Fruit fly (Drosophila melanogaster) whole organism, embryonic: ENCODE data around the gene chrb.

Experiments
- Bgb ChIP-seq: fragments of 200-800 bp; sonication (Bioruptor generic); IDR thresholded peaks from 2 replicates; pipeline ENCODE4 v1.3.6; 2022; ENCODE audit warnings: missing biosample characterization, missing genetic modification characterization; ENCODE audit not compliant: partially characterized antibody
- Bteb2 ChIP-seq: fragments of 200-800 bp; sonication (Bioruptor generic); optimal IDR thresholded peaks from 2 replicates; lab custom pipeline; 2016; ENCODE audit warnings: missing biosample characterization, missing genetic modification characterization
- CG10147 ChIP-seq: fragments of 200-800 bp; sonication (Bioruptor generic); optimal IDR thresholded peaks from 2 replicates; lab custom pipeline; 2019; ENCODE audit warnings: missing biosample characterization, mild to moderate bottlenecking, missing genetic modification characterization, moderate library complexity
- CG11723 ChIP-seq: fragments of 200-800 bp; sonication (Bioruptor generic); optimal IDR thresholded peaks from 2 replicates; lab custom pipeline; 2017; ENCODE audit warnings: missing biosample characterization, mild to moderate bottlenecking, missing genetic modification characterization
- CG13287 ChIP-seq: fragments of 200-800 bp; sonication (Bioruptor generic); IDR thresholded peaks from 2 replicates; pipeline ENCODE4 v1.3.6; 2022; ENCODE audit warnings: missing biosample characterization, missing genetic modification characterization; ENCODE audit not compliant: partially characterized antibody
- CG15696 ChIP-seq: fragments of 200-800 bp; sonication (Bioruptor generic); optimal IDR thresholded peaks from 2 replicates; lab custom pipeline; 2019; ENCODE audit warnings: missing biosample characterization, mild to moderate bottlenecking, missing genetic modification characterization, moderate library complexity
- CG18619 ChIP-seq: fragments of 200-800 bp; sonication (Bioruptor generic); optimal IDR thresholded peaks from 3 replicates; lab custom pipeline; 2017; ENCODE audit warnings: missing biosample characterization, mild to moderate bottlenecking, missing genetic modification characterization
- CG31365 ChIP-seq: fragments of 200-800 bp; sonication (Bioruptor generic); optimal IDR thresholded peaks from 2 replicates; lab custom pipeline; 2018; ENCODE audit warnings: missing biosample characterization, mild to moderate bottlenecking, missing genetic modification characterization
- CG3163 ChIP-seq: fragments of 200-800 bp; sonication (Bioruptor generic); optimal IDR thresholded peaks from 3 replicates; lab custom pipeline; 2016; ENCODE audit warnings: missing biosample characterization, missing genetic modification characterization
- CG32767 ChIP-seq: fragments of 200-800 bp; sonication (Bioruptor generic); IDR thresholded peaks from 2 replicates; pipeline ENCODE4 v1.3.6; 2022; ENCODE audit warnings: missing biosample characterization, missing genetic modification characterization
- CG34224 ChIP-seq: fragments of 200-800 bp; sonication (Bioruptor generic); IDR thresholded peaks from 3 replicates; pipeline ENCODE4 v1.3.6; 2022; ENCODE audit warnings: missing biosample characterization, missing genetic modification characterization; ENCODE audit not compliant: partially characterized antibody
- CG4854 ChIP-seq: fragments of 200-800 bp; sonication (Bioruptor generic); optimal IDR thresholded peaks from 2 replicates; lab custom pipeline; 2016; ENCODE audit warnings: missing biosample characterization, missing genetic modification characterization, inconsistent platforms
- CG5180 ChIP-seq: fragments of 200-800 bp; sonication (Bioruptor generic); optimal IDR thresholded peaks from 3 replicates; lab custom pipeline; 2017; ENCODE audit warnings: missing biosample characterization, missing genetic modification characterization, mild to moderate bottlenecking, moderate library complexity, missing genetic modification reagents
- CG7963 ChIP-seq: fragments of 200-800 bp; sonication (Bioruptor generic); IDR thresholded peaks from 3 replicates; pipeline ENCODE4 v1.3.6; 2022; ENCODE audit warnings: missing biosample characterization, missing genetic modification characterization; ENCODE audit not compliant: partially characterized antibody
- CG8944 ChIP-seq: fragments of 200-800 bp; sonication (Bioruptor generic); optimal IDR thresholded peaks from 3 replicates; lab custom pipeline; 2016; ENCODE audit warnings: missing biosample characterization, missing genetic modification characterization
- CTCF ChIP-seq: fragments of 200-800 bp; sonication (Bioruptor generic); optimal IDR thresholded peaks from 2 replicates; lab custom pipeline; 2017; ENCODE audit warnings: missing biosample characterization, mild to moderate bottlenecking, missing genetic modification characterization, moderate library complexity
- Dek ChIP-seq: fragments of 200-800 bp; sonication (Bioruptor generic); optimal IDR thresholded peaks from 3 replicates; lab custom pipeline; 2019; ENCODE audit warnings: missing biosample characterization, mild to moderate bottlenecking, missing genetic modification characterization, moderate library complexity
- Ets97D ChIP-seq: fragments of 200-800 bp; sonication (Bioruptor generic); optimal IDR thresholded peaks from 3 replicates; lab custom pipeline; 2016; ENCODE audit warnings: missing biosample characterization, missing genetic modification characterization
- HLHmδ ChIP-seq: fragments of 200-800 bp; sonication (Bioruptor generic); optimal IDR thresholded peaks from 2 replicates; lab custom pipeline; 2018; ENCODE audit warnings: missing biosample characterization, mild to moderate bottlenecking, missing genetic modification characterization, moderate library complexity
- Hsf ChIP-seq: fragments of 200-800 bp; sonication (Bioruptor generic); optimal IDR thresholded peaks from 3 replicates; lab custom pipeline; 2016; ENCODE audit warnings: missing biosample characterization, missing genetic modification characterization
- Max ChIP-seq: fragments of 200-800 bp; sonication (Bioruptor generic); optimal IDR thresholded peaks from 2 replicates; lab custom pipeline; 2016; ENCODE audit warnings: missing biosample characterization, mild to moderate bottlenecking, missing genetic modification characterization
- Rfx ChIP-seq: fragments of 200-800 bp; sonication (Bioruptor generic); IDR thresholded peaks from 2 replicates; pipeline ENCODE4 v1.3.6; 2022; ENCODE audit warnings: missing biosample characterization, missing genetic modification characterization
- Scr ChIP-seq: fragments of 200-800 bp; sonication (Bioruptor generic); IDR thresholded peaks from 2 replicates; pipeline ENCODE4 v1.3.6; 2022; ENCODE audit warnings: missing biosample characterization, missing genetic modification characterization; ENCODE audit not compliant: partially characterized antibody
- ara ChIP-seq: fragments of 200-800 bp; sonication (Bioruptor generic); IDR thresholded peaks from 2 replicates; pipeline ENCODE4 v1.3.6; 2022; ENCODE audit warnings: missing biosample characterization, missing genetic modification characterization
- br ChIP-seq: fragments of >200 bp; optimal IDR thresholded peaks from 2 replicates; lab custom pipeline; 2017
- danr ChIP-seq: fragments of 200-800 bp; sonication (Bioruptor generic); IDR thresholded peaks from 2 replicates; pipeline ENCODE4 v1.3.6; 2022; ENCODE audit warnings: missing biosample characterization, missing genetic modification characterization
- en ChIP-seq: fragments of 200-800 bp; sonication (Bioruptor generic); optimal IDR thresholded peaks from 2 replicates; lab custom pipeline; 2016; ENCODE audit warnings: missing biosample characterization, missing genetic modification characterization
- ewg ChIP-seq: fragments of 200-800 bp; sonication (Bioruptor generic); optimal IDR thresholded peaks from 3 replicates; lab custom pipeline; 2017; ENCODE audit warnings: mild to moderate bottlenecking, missing biosample characterization, missing genetic modification reagents, missing genetic modification characterization
- ftz-f1 ChIP-seq: fragments of 200-800 bp; sonication (Bioruptor generic); optimal IDR thresholded peaks from 2 replicates; lab custom pipeline; 2016; ENCODE audit warnings: missing biosample characterization, missing genetic modification characterization
- fu2 ChIP-seq: fragments of 200-800 bp; sonication (Bioruptor generic); optimal IDR thresholded peaks from 2 replicates; lab custom pipeline; 2016; ENCODE audit warnings: missing biosample characterization, missing genetic modification characterization
- gce ChIP-seq: fragments of 200-800 bp; sonication (Bioruptor generic); IDR thresholded peaks from 3 replicates; pipeline ENCODE4 v1.3.6; 2022; ENCODE audit warnings: missing biosample characterization, missing genetic modification characterization
- gcm2 ChIP-seq: fragments of 200-800 bp; sonication (Bioruptor generic); optimal IDR thresholded peaks from 2 replicates; lab custom pipeline; 2016; ENCODE audit warnings: missing biosample characterization, missing genetic modification characterization
- grau ChIP-seq: fragments of 200-800 bp; optimal IDR thresholded peaks from 3 replicates; lab custom pipeline; 2019; ENCODE audit warnings: missing biosample characterization, mild to moderate bottlenecking, missing genetic modification characterization, moderate library complexity
- grn ChIP-seq: fragments of 200-800 bp; sonication (Bioruptor generic); optimal IDR thresholded peaks from 3 replicates; lab custom pipeline; 2017; ENCODE audit warnings: missing biosample characterization, missing genetic modification characterization
- jing ChIP-seq: fragments of 200-800 bp; sonication (Bioruptor generic); optimal IDR thresholded peaks from 2 replicates; lab custom pipeline; 2018; ENCODE audit warnings: missing biosample characterization, mild to moderate bottlenecking, missing genetic modification characterization
- kah ChIP-seq: fragments of 200-800 bp; sonication (Bioruptor generic); optimal IDR thresholded peaks from 2 replicates; lab custom pipeline; 2018; ENCODE audit warnings: missing biosample characterization, mild to moderate bottlenecking, missing genetic modification characterization
- kni ChIP-seq: fragments of 200-800 bp; sonication (Bioruptor generic); optimal IDR thresholded peaks from 3 replicates; lab custom pipeline; 2017; ENCODE audit warnings: mild to moderate bottlenecking, missing biosample characterization, missing genetic modification reagents, missing genetic modification characterization
- nom ChIP-seq: fragments of 200-800 bp; sonication (Bioruptor generic); optimal IDR thresholded peaks from 2 replicates; lab custom pipeline; 2017; ENCODE audit warnings: missing biosample characterization, missing genetic modification characterization, mild to moderate bottlenecking, moderate library complexity, missing genetic modification reagents
- pum ChIP-seq: fragments of 200-800 bp; sonication (Bioruptor generic); optimal IDR thresholded peaks from 2 replicates; lab custom pipeline; 2016; ENCODE audit warnings: missing biosample characterization, missing genetic modification characterization
- pzg ChIP-seq: fragments of 200-800 bp; sonication (Bioruptor generic); optimal IDR thresholded peaks from 3 replicates; lab custom pipeline; 2018; ENCODE audit warnings: missing biosample characterization, mild to moderate bottlenecking, missing genetic modification characterization, moderate library complexity
- scrt ChIP-seq: fragments of 200-800 bp; sonication (Bioruptor generic); optimal IDR thresholded peaks from 2 replicates; lab custom pipeline; 2018; ENCODE audit warnings: missing biosample characterization, mild to moderate bottlenecking, missing genetic modification characterization, moderate library complexity
- sim ChIP-seq: fragments of 200-800 bp; sonication (Bioruptor generic); IDR thresholded peaks from 2 replicates; pipeline ENCODE4 v1.3.6; 2022; ENCODE audit warnings: missing biosample characterization, missing genetic modification characterization
- sna ChIP-seq: fragments of 200-800 bp; sonication (Bioruptor generic); IDR thresholded peaks from 2 replicates; pipeline ENCODE4 v1.3.6; 2022; ENCODE audit warnings: missing biosample characterization, missing genetic modification characterization; ENCODE audit not compliant: partially characterized antibody
- sqz ChIP-seq: fragments of 200-800 bp; sonication (Bioruptor generic); optimal IDR thresholded peaks from 3 replicates; lab custom pipeline; 2018; ENCODE audit warnings: missing biosample characterization, mild to moderate bottlenecking, missing genetic modification characterization
- tgo ChIP-seq: fragments of 200-800 bp; sonication (Bioruptor generic); IDR thresholded peaks from 3 replicates; pipeline ENCODE4 v1.3.6; 2022; ENCODE audit warnings: missing biosample characterization, missing genetic modification characterization
- ttk ChIP-seq: fragments of 200-800 bp; sonication (Bioruptor generic); IDR thresholded peaks from 2 replicates; pipeline ENCODE4 v2.1.2; 2022; ENCODE audit warnings: missing biosample characterization, missing genetic modification characterization
- vvl ChIP-seq: fragments of 200-800 bp; sonication (Bioruptor generic); IDR thresholded peaks from 2 replicates; pipeline ENCODE4 v1.3.6; 2022; ENCODE audit warnings: missing biosample characterization, missing genetic modification characterization
- z ChIP-seq: fragments of 200-800 bp; sonication (Bioruptor generic); IDR thresholded peaks from 3 replicates; pipeline ENCODE4 v1.3.6; 2022; ENCODE audit warnings: missing biosample characterization, missing genetic modification characterization
- zfh1 ChIP-seq: fragments of 200-800 bp; sonication (Bioruptor generic); IDR thresholded peaks from 3 replicates; pipeline ENCODE4 v1.3.6; 2022; ENCODE audit warnings: missing biosample characterization, missing genetic modification characterization

Gene chrb

DNA sequence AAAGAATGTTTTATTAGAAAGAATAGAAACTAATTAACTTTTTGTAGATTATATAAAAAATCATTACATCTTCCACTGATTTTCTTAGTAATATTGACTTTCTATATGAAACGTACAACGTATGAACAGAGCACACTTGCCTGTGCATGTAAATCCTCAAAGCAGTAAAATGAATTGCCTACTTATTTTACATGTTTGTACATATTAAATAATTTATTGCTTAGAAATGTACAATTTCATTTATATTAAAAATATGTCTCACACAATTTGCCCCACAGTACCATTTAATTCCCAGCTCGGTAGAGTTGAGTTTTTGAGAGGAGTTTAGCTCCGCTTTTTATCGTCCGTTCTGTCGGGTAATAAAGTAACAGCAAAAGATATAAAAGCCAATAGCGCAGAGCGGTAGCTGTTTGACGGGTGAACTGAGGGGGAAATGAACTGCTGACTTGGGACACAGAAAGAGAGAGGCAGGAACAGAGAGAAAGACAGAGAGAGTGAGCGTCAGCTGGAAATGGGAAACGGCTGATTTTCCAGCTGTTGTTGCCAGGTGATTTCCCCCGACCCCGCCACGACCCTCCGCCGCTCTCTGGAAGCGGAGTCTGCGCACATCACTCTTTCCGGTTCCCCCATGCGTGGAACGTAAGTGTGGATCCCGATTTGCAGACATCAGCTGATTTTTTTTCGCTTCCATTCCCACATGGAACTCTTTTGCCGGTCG is 5.9 kb downstream of the chrb start (continued):
- TF ChIP-seq CG8944 (GFP tag; lab: Kevin White, UChicago): no peak
- no peak for TF ChIP-seq fu2 (GFP tag; lab: Kevin White, UChicago)
- peak; percentile 53; the same call in 1 of the 3 replicates for TF ChIP-seq z (GFP tag; lab: Robert Waterston, UW)
- peak; percentile 93 for TF ChIP-seq ewg (GFP tag; lab: Kevin White, UChicago)
- no peak for TF ChIP-seq Hsf (GFP tag; lab: Kevin White, UChicago)
- 0 out of 2 replicates have a peak, but pooled peaks have one; percentile 5 for TF ChIP-seq sim (GFP tag; lab: Robert Waterston, UW)
- no peak for TF ChIP-seq grn
- peak; percentile 31; the same call in 1 of the 2 replicates for TF ChIP-seq Bgb (GFP tag; lab: Robert Waterston, UW)
- peak; percentile 8; the same call in 1 of the 2 replicates for TF ChIP-seq CG32767 (GFP tag; lab: Robert Waterston, UW)
- no peak for TF ChIP-seq Max (GFP tag; lab: Kevin White, UChicago)
- peak; percentile 61; the same call in 1 of the 2 replicates for TF ChIP-seq vvl (GFP tag; lab: Robert Waterston, UW)
- peak; percentile 30 for TF ChIP-seq sqz (GFP tag; lab: Kevin White, UChicago)
- peak; percentile 47; the same call in 1 of the 2 replicates for TF ChIP-seq sna (GFP tag; lab: Robert Waterston, UW)
- no peak for TF ChIP-seq jing (GFP tag; lab: Kevin White, UChicago)
- 0 out of 2 replicates have a peak, but pooled peaks have one; percentile 68 for TF ChIP-seq Rfx (GFP tag; lab: Robert Waterston, UW)
- TF ChIP-seq CG34224 (GFP tag; lab: Robert Waterston, UW): peak; percentile 73
- no peak for TF ChIP-seq CG10147 (GFP tag; lab: Kevin White, UChicago)
- TF ChIP-seq en (GFP tag; lab: Kevin White, UChicago): no peak
- no peak for TF ChIP-seq Ets97D
- no peak for TF ChIP-seq CG18619 (GFP tag; lab: Kevin White, UChicago)
- TF ChIP-seq Dek (tag; lab: Kevin White, UChicago): no peak
- peak; percentile 47; the same call in 1 of the 2 replicates for TF ChIP-seq CG13287 (GFP tag; lab: Robert Waterston, UW)
- TF ChIP-seq CG4854 (GFP tag; lab: Kevin White, UChicago): no peak
- TF ChIP-seq grau (tag; lab: Kevin White, UChicago): no peak
- peak; percentile 22 for TF ChIP-seq CG3163 (GFP tag; lab: Kevin White, UChicago)
- TF ChIP-seq kah: peak; percentile 42
- peak; percentile 28 for TF ChIP-seq CG5180 (GFP tag; lab: Kevin White, UChicago)
- TF ChIP-seq tgo: no peak
- peak; percentile 84 for TF ChIP-seq nom (GFP tag; lab: Kevin White, UChicago)
- TF ChIP-seq kni: peak; percentile 79
- TF ChIP-seq CTCF (GFP tag; lab: Kevin White, UChicago): peak; percentile 6
- peak; percentile 1 for TF ChIP-seq pzg (GFP tag; lab: Kevin White, UChicago)
- TF ChIP-seq br (lab: Kevin White, UChicago): no peak
- TF ChIP-seq CG7963: no peak
- no peak for TF ChIP-seq pum (GFP tag; lab: Kevin White, UChicago)
- no peak for TF ChIP-seq ttk (GFP tag; lab: Robert Waterston, UW)
- peak; percentile 60; the same call in 1 of the 3 replicates for TF ChIP-seq gce
- TF ChIP-seq danr (GFP tag; lab: Robert Waterston, UW): no peak
- no peak for TF ChIP-seq gcm2 (GFP tag; lab: Kevin White, UChicago)
- TF ChIP-seq zfh1 (GFP tag; lab: Robert Waterston, UW): no peak
- no peak for TF ChIP-seq CG15696 (tag; lab: Kevin White, UChicago)
- TF ChIP-seq Scr: peak; percentile 25; the same call in 1 of the 2 replicates
- TF ChIP-seq scrt: peak; percentile 40
- TF ChIP-seq HLHmδ (GFP tag; lab: Kevin White, UChicago): peak; percentile 86
- peak; percentile 40 for TF ChIP-seq CG31365 (tag; lab: Kevin White, UChicago)
- TF ChIP-seq Bteb2 (GFP tag; lab: Kevin White, UChicago): no peak
- TF ChIP-seq ara: no peak
- peak; percentile 50 for TF ChIP-seq CG11723 (GFP tag; lab: Kevin White, UChicago)
- TF ChIP-seq ftz-f1: no peak
